Worm (Caenorhabditis elegans) whole organism, L3 larva: ENCODE measurements around the gene sym-4.

Experiments
- R02D3.7 ChIP-seq: fragments of 150-350 bp; optimal IDR thresholded peaks from 2 replicates; lab custom pipeline; 2014; ENCODE audit warnings: missing biosample characterization, missing genetic modification characterization
- ZK546.5 ChIP-seq: sonication (generic microtip); optimal IDR thresholded peaks from 2 replicates; lab custom pipeline; 2017; ENCODE audit warnings: missing biosample characterization, missing genetic modification characterization
- aly-2 ChIP-seq: fragments of 150-350 bp; optimal IDR thresholded peaks from 2 replicates; lab custom pipeline; 2014; ENCODE audit warnings: missing biosample characterization, missing genetic modification characterization
- ama-1 ChIP-seq: fragments of 150-350 bp; optimal IDR thresholded peaks from 2 replicates; lab custom pipeline; 2018
- ceh-28 ChIP-seq: fragments of 150-350 bp; optimal IDR thresholded peaks from 2 replicates; lab custom pipeline; 2014; ENCODE audit warnings: missing biosample characterization, missing genetic modification reagents, missing genetic modification characterization
- daf-12 ChIP-seq: fragments of 150-350 bp; optimal IDR thresholded peaks from 2 replicates; lab custom pipeline; 2014; ENCODE audit warnings: missing biosample characterization, missing genetic modification reagents, missing genetic modification characterization
- egl-27 ChIP-seq: sonication (generic microtip); optimal IDR thresholded peaks from 4 replicates; lab custom pipeline; 2017; ENCODE audit warnings: missing biosample characterization, missing genetic modification reagents, missing genetic modification characterization
- egl-5 ChIP-seq: fragments of 150-350 bp; optimal IDR thresholded peaks from 2 replicates; lab custom pipeline; 2017; ENCODE audit warnings: missing biosample characterization, missing genetic modification reagents, missing genetic modification characterization, inconsistent platforms
- elt-1 ChIP-seq: fragments of 150-350 bp; optimal IDR thresholded peaks from 2 replicates; lab custom pipeline; 2014; ENCODE audit warnings: missing biosample characterization, missing genetic modification characterization
- elt-2 ChIP-seq: sonication (generic microtip); optimal IDR thresholded peaks from 2 replicates; lab custom pipeline; 2016; ENCODE audit warnings: missing genetic modification reagents, mild to moderate bottlenecking, missing genetic modification characterization, missing compliant biosample characterization
- elt-3 ChIP-seq, 3 experiments: fragments of 150-350 bp in 1 of 3; sonication (generic microtip) in 2 of 3; optimal IDR thresholded peaks; 2 replicates in 2 of 3; 4 replicates in 1 of 3; lab custom pipeline; 2014 to 2017; ENCODE audit warnings: missing biosample characterization in 3 of 3, missing genetic modification characterization in 3 of 3
- fkh-10 ChIP-seq: sonication (generic microtip); optimal IDR thresholded peaks from 2 replicates; lab custom pipeline; 2017; ENCODE audit warnings: missing biosample characterization, missing genetic modification reagents, missing genetic modification characterization
- fkh-2 ChIP-seq: fragments of 150-350 bp; optimal IDR thresholded peaks from 2 replicates; lab custom pipeline; 2014; ENCODE audit warnings: missing biosample characterization, missing genetic modification reagents, missing genetic modification characterization
- fos-1 ChIP-seq: fragments of 150-350 bp; optimal IDR thresholded peaks from 2 replicates; lab custom pipeline; 2014; ENCODE audit warnings: missing biosample characterization, missing genetic modification characterization
- hmg-11 ChIP-seq: sonication (generic microtip); optimal IDR thresholded peaks from 2 replicates; lab custom pipeline; 2016; ENCODE audit warnings: missing genetic modification characterization, missing compliant biosample characterization
- jun-1 ChIP-seq: fragments of 150-350 bp; optimal IDR thresholded peaks from 2 replicates; lab custom pipeline; 2014; ENCODE audit warnings: missing biosample characterization, missing genetic modification reagents, missing genetic modification characterization
- lin-39 ChIP-seq: fragments of 150-350 bp; optimal IDR thresholded peaks from 2 replicates; lab custom pipeline; 2018; ENCODE audit warnings: missing biosample characterization, missing genetic modification reagents, missing genetic modification characterization
- lsy-12 ChIP-seq: sonication (generic microtip); optimal IDR thresholded peaks from 2 replicates; lab custom pipeline; 2016; ENCODE audit warnings: mild to moderate bottlenecking, missing genetic modification characterization, missing compliant biosample characterization
- mml-1 ChIP-seq: fragments of 150-350 bp; sonication (generic microtip); optimal IDR thresholded peaks from 3 replicates; lab custom pipeline; 2014; ENCODE audit warnings: missing biosample characterization, missing genetic modification characterization
- nfya-1 ChIP-seq: sonication (generic microtip); optimal IDR thresholded peaks from 2 replicates; lab custom pipeline; 2017; ENCODE audit warnings: missing genetic modification characterization, mild to moderate bottlenecking, missing compliant biosample characterization, antibody characterized with exemption, moderate library complexity; ENCODE audit not compliant: insufficient read depth
- nhr-11 ChIP-seq: fragments of 150-350 bp; optimal IDR thresholded peaks from 2 replicates; lab custom pipeline; 2014; ENCODE audit warnings: missing biosample characterization, missing genetic modification characterization
- nhr-12 ChIP-seq: fragments of 150-350 bp; optimal IDR thresholded peaks from 2 replicates; lab custom pipeline; 2014; ENCODE audit warnings: missing biosample characterization, missing genetic modification characterization
- nhr-23 ChIP-seq: fragments of 150-350 bp; optimal IDR thresholded peaks from 2 replicates; lab custom pipeline; 2014; ENCODE audit warnings: missing biosample characterization, missing genetic modification reagents, missing genetic modification characterization
- nhr-237 ChIP-seq: fragments of 150-350 bp; optimal IDR thresholded peaks from 2 replicates; lab custom pipeline; 2014; ENCODE audit warnings: missing biosample characterization, missing genetic modification characterization
- nhr-25 ChIP-seq: sonication (generic microtip); optimal IDR thresholded peaks from 2 replicates; lab custom pipeline; 2017; ENCODE audit warnings: missing biosample characterization, missing genetic modification characterization
- nhr-28 ChIP-seq: fragments of 150-350 bp; optimal IDR thresholded peaks from 2 replicates; lab custom pipeline; 2014; ENCODE audit warnings: missing biosample characterization, missing genetic modification characterization
- nhr-67 ChIP-seq: fragments of 150-350 bp; optimal IDR thresholded peaks from 2 replicates; lab custom pipeline; 2014; ENCODE audit warnings: missing biosample characterization, missing genetic modification characterization
- nhr-76 ChIP-seq: fragments of 150-350 bp; sonication (generic microtip); optimal IDR thresholded peaks from 5 replicates; lab custom pipeline; 2014; ENCODE audit warnings: missing biosample characterization, missing genetic modification characterization
- nhr-77 ChIP-seq: fragments of 150-350 bp; optimal IDR thresholded peaks from 2 replicates; lab custom pipeline; 2014; ENCODE audit warnings: missing biosample characterization, missing genetic modification characterization
- pha-4 ChIP-seq: fragments of 150-350 bp; optimal IDR thresholded peaks from 2 replicates; lab custom pipeline; 2014; ENCODE audit warnings: missing biosample characterization, missing genetic modification reagents, missing genetic modification characterization
- pqm-1 ChIP-seq: fragments of 150-350 bp; optimal IDR thresholded peaks from 2 replicates; lab custom pipeline; 2017; ENCODE audit warnings: missing biosample characterization, missing genetic modification characterization, inconsistent platforms
- skn-1 ChIP-seq: fragments of 150-350 bp; optimal IDR thresholded peaks from 2 replicates; lab custom pipeline; 2014; ENCODE audit warnings: missing biosample characterization, missing genetic modification characterization
- snpc-4 ChIP-seq: fragments of 150-350 bp; optimal IDR thresholded peaks from 2 replicates; lab custom pipeline; 2014; ENCODE audit warnings: missing biosample characterization, missing genetic modification characterization
- tbx-2 ChIP-seq: sonication (generic microtip); optimal IDR thresholded peaks from 2 replicates; lab custom pipeline; 2016; ENCODE audit warnings: mild to moderate bottlenecking, missing genetic modification characterization, missing compliant biosample characterization
- unc-39 ChIP-seq: sonication (generic microtip); optimal IDR thresholded peaks from 4 replicates; lab custom pipeline; 2017; ENCODE audit warnings: missing biosample characterization, missing genetic modification characterization
- unc-62 ChIP-seq: fragments of 150-350 bp; sonication (generic microtip); optimal IDR thresholded peaks from 4 replicates; lab custom pipeline; 2014; ENCODE audit warnings: missing biosample characterization, missing genetic modification reagents, missing genetic modification characterization
- zag-1 ChIP-seq: fragments of 150-350 bp; optimal IDR thresholded peaks from 2 replicates; lab custom pipeline; 2014; ENCODE audit warnings: missing biosample characterization, missing genetic modification characterization
- ztf-11 ChIP-seq: fragments of 150-350 bp; optimal IDR thresholded peaks from 2 replicates; lab custom pipeline; 2014; ENCODE audit warnings: missing biosample characterization, missing genetic modification characterization
- ztf-4 ChIP-seq: fragments of 150-350 bp; optimal IDR thresholded peaks from 2 replicates; lab custom pipeline; 2014; ENCODE audit warnings: missing biosample characterization, missing genetic modification characterization

sym-4 gene

ce11 chrX:14146740-14147140, 22.7 kb downstream of the sym-4 start (continued):
- TF ChIP-seq daf-12 (tag; lab: Kevin White, UChicago): no peak
- TF ChIP-seq nhr-23: peak; percentile 86
- no peak for TF ChIP-seq fkh-10 (GFP tag; lab: Kevin White, UChicago)
- peak; percentile 88 for TF ChIP-seq lin-39 (tag; lab: Kevin White, UChicago)
- TF ChIP-seq nfya-1 (tag; lab: Kevin White, UChicago): peak; percentile 88
- TF ChIP-seq jun-1 (tag; lab: Kevin White, UChicago): peak; percentile 80
- TF ChIP-seq pqm-1 (tag; lab: Kevin White, UChicago): peak; percentile 53
- TF ChIP-seq nhr-67: no peak
- peak; percentile 43 for TF ChIP-seq nhr-11 (tag; lab: Kevin White, UChicago)
- no peak for TF ChIP-seq mml-1 (tag; lab: Kevin White, UChicago)
- TF ChIP-seq nhr-77 (tag; lab: Kevin White, UChicago): no peak
- TF ChIP-seq aly-2 (tag; lab: Kevin White, UChicago): no peak
- peak; percentile 4 for TF ChIP-seq ama-1 (lab: Kevin White, UChicago)
- TF ChIP-seq nhr-25 (tag; lab: Kevin White, UChicago): peak; percentile 93
- TF ChIP-seq nhr-76 (tag; lab: Kevin White, UChicago): no peak
- TF ChIP-seq zag-1 (tag; lab: Kevin White, UChicago): no peak
- no peak for TF ChIP-seq elt-3 (tag; optimal IDR thresholded peaks at IDR 0.05; lab: Kevin White, UChicago)
- peak; percentile 78 for TF ChIP-seq hmg-11 (tag; lab: Kevin White, UChicago)
- no peak for TF ChIP-seq egl-5 (tag; lab: Kevin White, UChicago)
- TF ChIP-seq fkh-2: no peak
- no peak for TF ChIP-seq lsy-12 (tag; lab: Kevin White, UChicago)
- TF ChIP-seq nhr-28 (tag; lab: Kevin White, UChicago): no peak
- peak; percentile 51 for TF ChIP-seq snpc-4 (tag; lab: Kevin White, UChicago)

ce11 chrX:14145634-14146033, 23.8 kb downstream of the sym-4 start:
- no peak for TF ChIP-seq fkh-10 (GFP tag; lab: Kevin White, UChicago)
- TF ChIP-seq elt-2: peak; percentile 1
- TF ChIP-seq pha-4 (tag; lab: Kevin White, UChicago): peak; percentile 57

ce11 chrX:14141896-14142392, 27.5 kb downstream of the sym-4 start, which contains the start of gene ceh-89:
Gene ceh-89 (plus strand): TSS chrX:14141946.
- TF ChIP-seq elt-3 (tag; optimal IDR thresholded peaks at IDR 0.05; lab: Kevin White, UChicago) (no peak), nhr-28 (tag; lab: Kevin White, UChicago) (no peak), nhr-25 (tag; lab: Kevin White, UChicago) (no peak), nfya-1 (tag; lab: Kevin White, UChicago) (no peak), unc-62 (GFP tag; lab: Kevin White, UChicago) (no peak), lin-39 (tag; lab: Kevin White, UChicago) (no peak), fkh-10 (GFP tag; lab: Kevin White, UChicago) (no peak), ZK546.5 (tag; lab: Kevin White, UChicago) (no peak), nhr-237 (tag; lab: Kevin White, UChicago) (no peak), R02D3.7 (tag; lab: Kevin White, UChicago) (no peak), zag-1 (tag; lab: Kevin White, UChicago) (no peak), aly-2 (tag; lab: Kevin White, UChicago) (no peak), egl-27 (tag; lab: Kevin White, UChicago) (no peak), skn-1 (no peak), nhr-12 (tag; lab: Kevin White, UChicago) (no peak), elt-1 (tag; lab: Kevin White, UChicago) (no peak), ztf-11 (tag; lab: Kevin White, UChicago) (no peak), lsy-12 (tag; lab: Kevin White, UChicago) (no peak), jun-1 (tag; lab: Kevin White, UChicago) (no peak), ztf-4 (no peak)

- no peak for TF ChIP-seq ceh-28
- TF ChIP-seq fos-1 (tag; lab: Kevin White, UChicago): no peak
- TF ChIP-seq ama-1 (lab: Kevin White, UChicago): no peak
- TF ChIP-seq nfya-1 (tag; lab: Kevin White, UChicago): no peak
- no peak for TF ChIP-seq lin-39 (tag; lab: Kevin White, UChicago)
- no peak for TF ChIP-seq nhr-25 (tag; lab: Kevin White, UChicago)
- TF ChIP-seq fkh-10 (GFP tag; lab: Kevin White, UChicago): no peak
- TF ChIP-seq unc-39 (tag; lab: Kevin White, UChicago): no peak
- no peak for TF ChIP-seq zag-1 (tag; lab: Kevin White, UChicago)
- no peak for TF ChIP-seq jun-1 (tag; lab: Kevin White, UChicago)
- TF ChIP-seq ztf-4: no peak
- TF ChIP-seq tbx-2 (tag; lab: Kevin White, UChicago): no peak
- TF ChIP-seq unc-62 (GFP tag; lab: Kevin White, UChicago): no peak
- TF ChIP-seq pha-4 (tag; lab: Kevin White, UChicago): no peak
- TF ChIP-seq egl-27 (tag; lab: Kevin White, UChicago): no peak
- no peak for TF ChIP-seq fkh-2
- no peak for TF ChIP-seq snpc-4 (tag; lab: Kevin White, UChicago)
- no peak for TF ChIP-seq nhr-67
- TF ChIP-seq hmg-11 (tag; lab: Kevin White, UChicago): no peak
- TF ChIP-seq skn-1: no peak
Observed at ce11 chrX:14141344-14141841, 28.0 kb downstream of the sym-4 start.
